Fruit fly (Drosophila melanogaster): ENCODE results near the gene CG4452.

CG4452 gene

dm6 chr3L:9396038-9396437 lies 28.9 kb downstream of the CG4452 start:
- no peak for TF ChIP-seq insv (optimal IDR thresholded peaks at IDR 0.05)
- no peak for TF ChIP-seq Myc (optimal IDR thresholded peaks at IDR 0.05)
- no peak for TF ChIP-seq psq (optimal IDR thresholded peaks at IDR 0.05)
- TF ChIP-seq h (optimal IDR thresholded peaks at IDR 0.05): no peak
- no peak for TF ChIP-seq Sin3A (optimal IDR thresholded peaks at IDR 0.05)
- no peak for TF ChIP-seq ttk (optimal IDR thresholded peaks at IDR 0.05)

dm6 chr3L:9396704-9397103 lies 29.5 kb downstream of the CG4452 start:
- TF ChIP-seq insv (optimal IDR thresholded peaks at IDR 0.05) (no peak), psq (optimal IDR thresholded peaks at IDR 0.05) (no peak), Myc (optimal IDR thresholded peaks at IDR 0.05) (no peak), Sin3A (optimal IDR thresholded peaks at IDR 0.05) (no peak)

dm6 chr3L:9397156-9397555 lies 30.0 kb downstream of the CG4452 start:
- no peak for TF ChIP-seq ttk (optimal IDR thresholded peaks at IDR 0.05)
- TF ChIP-seq h (optimal IDR thresholded peaks at IDR 0.05): no peak
- TF ChIP-seq insv (optimal IDR thresholded peaks at IDR 0.05): no peak
- no peak for TF ChIP-seq psq (optimal IDR thresholded peaks at IDR 0.05)
- no peak for TF ChIP-seq Sin3A (optimal IDR thresholded peaks at IDR 0.05)
- no peak for TF ChIP-seq Myc (optimal IDR thresholded peaks at IDR 0.05)

- TF ChIP-seq h (optimal IDR thresholded peaks at IDR 0.05) (no peak), Sin3A (optimal IDR thresholded peaks at IDR 0.05) (no peak), Myc (optimal IDR thresholded peaks at IDR 0.05) (no peak), ttk (optimal IDR thresholded peaks at IDR 0.05) (no peak), psq (optimal IDR thresholded peaks at IDR 0.05) (no peak)
Observed at dm6 chr3L:9398028-9398427, 30.9 kb downstream of the CG4452 start.

- TF ChIP-seq Sin3A (optimal IDR thresholded peaks at IDR 0.05) (no peak), psq (optimal IDR thresholded peaks at IDR 0.05) (no peak), h (optimal IDR thresholded peaks at IDR 0.05) (no peak), ttk (optimal IDR thresholded peaks at IDR 0.05) (no peak), Myc (optimal IDR thresholded peaks at IDR 0.05) (no peak), insv (optimal IDR thresholded peaks at IDR 0.05) (no peak)
Observed at dm6 chr3L:9398435-9398981, 31.3 kb downstream of the CG4452 start.

dm6 chr3L:9399013-9399750 lies 32.0 kb downstream of the CG4452 start, which contains the start of gene CG4080:
TSS of gene CG4080 (minus strand) at chr3L:9399227.
- TF ChIP-seq Sin3A (optimal IDR thresholded peaks at IDR 0.05): no peak
- TF ChIP-seq Myc (optimal IDR thresholded peaks at IDR 0.05): no peak
- TF ChIP-seq insv (optimal IDR thresholded peaks at IDR 0.05): no peak
- TF ChIP-seq ttk (optimal IDR thresholded peaks at IDR 0.05): no peak
- no peak for TF ChIP-seq h (optimal IDR thresholded peaks at IDR 0.05)
- no peak for TF ChIP-seq psq (optimal IDR thresholded peaks at IDR 0.05)

- TF ChIP-seq Myc (optimal IDR thresholded peaks at IDR 0.05): no peak
- TF ChIP-seq psq (optimal IDR thresholded peaks at IDR 0.05): no peak
- no peak for TF ChIP-seq ttk (optimal IDR thresholded peaks at IDR 0.05)
- TF ChIP-seq h (optimal IDR thresholded peaks at IDR 0.05): no peak
- TF ChIP-seq insv (optimal IDR thresholded peaks at IDR 0.05): no peak
- TF ChIP-seq Sin3A (optimal IDR thresholded peaks at IDR 0.05): no peak
Observed at dm6 chr3L:9399855-9400254, 32.7 kb downstream of the CG4452 start.

- no peak for TF ChIP-seq insv (optimal IDR thresholded peaks at IDR 0.05)
Observed at dm6 chr3L:9400697-9401353, 33.6 kb downstream of the CG4452 start.

dm6 chr3L:9401354-9402156 lies 34.4 kb downstream of the CG4452 start:
- TF ChIP-seq Myc (optimal IDR thresholded peaks at IDR 0.05) (no peak), Sin3A (optimal IDR thresholded peaks at IDR 0.05) (no peak), insv (optimal IDR thresholded peaks at IDR 0.05) (no peak), ttk (optimal IDR thresholded peaks at IDR 0.05) (no peak), psq (optimal IDR thresholded peaks at IDR 0.05) (no peak), h (optimal IDR thresholded peaks at IDR 0.05) (no peak)

- no peak for TF ChIP-seq ttk (optimal IDR thresholded peaks at IDR 0.05)
- no peak for TF ChIP-seq Myc (optimal IDR thresholded peaks at IDR 0.05)
- no peak for TF ChIP-seq h (optimal IDR thresholded peaks at IDR 0.05)
- no peak for TF ChIP-seq insv (optimal IDR thresholded peaks at IDR 0.05)
- TF ChIP-seq psq (optimal IDR thresholded peaks at IDR 0.05): no peak
Observed at dm6 chr3L:9402157-9402890, 35.1 kb downstream of the CG4452 start, which contains the start of gene eIF4E1. TSS of gene eIF4E1 (minus strand) at chr3L:9402460.

dm6 chr3L:9404497-9404896 lies 37.3 kb downstream of the CG4452 start, which contains the start of gene Cpr67B:
TSS of gene Cpr67B (plus strand) at chr3L:9404797.
- TF ChIP-seq Myc (optimal IDR thresholded peaks at IDR 0.05): no peak
- TF ChIP-seq insv (optimal IDR thresholded peaks at IDR 0.05): no peak
- no peak for TF ChIP-seq ttk (optimal IDR thresholded peaks at IDR 0.05)
- TF ChIP-seq psq (optimal IDR thresholded peaks at IDR 0.05): no peak
- TF ChIP-seq h (optimal IDR thresholded peaks at IDR 0.05): no peak
- TF ChIP-seq Sin3A (optimal IDR thresholded peaks at IDR 0.05): no peak

Data from Kc167 (cell line).